Fruit fly (Drosophila melanogaster): Measurements from ENCODE around the gene ABCB7.

DNA sequence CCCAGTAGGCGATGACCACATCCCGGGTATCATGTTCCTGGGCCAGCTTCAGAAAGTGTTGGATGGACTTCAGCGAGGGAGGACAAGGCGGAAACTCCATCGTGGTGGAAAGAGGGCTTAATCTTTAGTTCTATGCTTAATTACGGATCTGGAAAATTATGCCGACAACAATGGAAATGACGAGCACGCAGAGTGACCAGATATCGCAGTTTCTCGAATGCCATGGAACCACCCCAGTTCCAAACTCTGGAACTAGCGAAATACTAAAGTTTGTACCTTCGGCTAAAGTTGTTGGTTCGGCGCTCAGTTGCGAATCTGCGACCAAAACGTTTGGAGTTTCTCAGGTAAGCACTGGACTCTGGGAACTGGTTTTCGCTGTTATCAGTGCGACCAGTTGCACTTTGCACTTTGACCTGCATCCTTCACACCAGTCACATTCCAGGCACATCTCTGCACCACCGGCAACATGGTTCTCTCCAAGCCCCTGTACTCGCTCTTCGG lies 34.5 kb downstream of the ABCB7 start, which contains the start of the genes CG7970 and Vta1:
- TF ChIP-seq usp (GFP tag; optimal IDR thresholded peaks at IDR 0.05) = no peak
- no peak for TF ChIP-seq psq (optimal IDR thresholded peaks at IDR 0.05)
- TF ChIP-seq Dll (optimal IDR thresholded peaks at IDR 0.05) = no peak
- no peak for TF ChIP-seq CG8478 (optimal IDR thresholded peaks at IDR 0.05)
- TF ChIP-seq EcR (GFP tag; optimal IDR thresholded peaks at IDR 0.05) = no peak
- TF ChIP-seq pan (optimal IDR thresholded peaks at IDR 0.05) = no peak

Measured in whole organism.